Worm (Caenorhabditis elegans): Measurements from ENCODE around the gene mlc-1.

The mlc-1 gene

DNA sequence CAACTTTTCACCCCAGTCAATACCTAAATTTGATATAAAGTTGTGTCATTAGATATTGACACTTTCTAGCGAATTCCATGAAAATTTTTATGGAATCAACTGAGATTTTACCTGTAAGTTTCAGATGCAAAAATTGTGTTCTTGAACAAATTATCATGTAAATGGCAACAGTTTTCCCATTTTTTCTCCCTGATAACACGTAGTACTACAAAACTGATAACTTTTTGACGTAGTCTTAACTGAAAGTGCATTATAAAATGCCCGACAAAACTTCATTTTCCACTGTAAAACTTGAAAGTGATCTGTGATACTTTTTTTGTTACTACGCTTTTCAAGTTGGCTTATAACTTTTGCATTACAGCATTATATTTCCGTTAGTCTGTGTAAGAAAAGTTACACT is 19.7 kb downstream of the mlc-1 start:
- TF ChIP-seq daf-16 (GFP tag; optimal IDR thresholded peaks at IDR 0.05), result no peak
- TF ChIP-seq daf-16 (tag; optimal IDR thresholded peaks at IDR 0.05), result peak; percentile 4
- TF ChIP-seq pqm-1 (tag; optimal IDR thresholded peaks at IDR 0.05), result peak; percentile 59
- TF ChIP-seq nhr-237 (tag; optimal IDR thresholded peaks at IDR 0.05), result no peak
- peak in 1 of 2 experiments; percentile 27 for TF ChIP-seq unc-62 (GFP tag; optimal IDR thresholded peaks at IDR 0.05 in 1 of 2)
- TF ChIP-seq unc-62 (tag; optimal IDR thresholded peaks at IDR 0.05), result no peak
- peak; percentile 98 for TF ChIP-seq aha-1 (tag)
- peak; percentile 36 for TF ChIP-seq nhr-28 (tag; optimal IDR thresholded peaks at IDR 0.05)

DNA sequence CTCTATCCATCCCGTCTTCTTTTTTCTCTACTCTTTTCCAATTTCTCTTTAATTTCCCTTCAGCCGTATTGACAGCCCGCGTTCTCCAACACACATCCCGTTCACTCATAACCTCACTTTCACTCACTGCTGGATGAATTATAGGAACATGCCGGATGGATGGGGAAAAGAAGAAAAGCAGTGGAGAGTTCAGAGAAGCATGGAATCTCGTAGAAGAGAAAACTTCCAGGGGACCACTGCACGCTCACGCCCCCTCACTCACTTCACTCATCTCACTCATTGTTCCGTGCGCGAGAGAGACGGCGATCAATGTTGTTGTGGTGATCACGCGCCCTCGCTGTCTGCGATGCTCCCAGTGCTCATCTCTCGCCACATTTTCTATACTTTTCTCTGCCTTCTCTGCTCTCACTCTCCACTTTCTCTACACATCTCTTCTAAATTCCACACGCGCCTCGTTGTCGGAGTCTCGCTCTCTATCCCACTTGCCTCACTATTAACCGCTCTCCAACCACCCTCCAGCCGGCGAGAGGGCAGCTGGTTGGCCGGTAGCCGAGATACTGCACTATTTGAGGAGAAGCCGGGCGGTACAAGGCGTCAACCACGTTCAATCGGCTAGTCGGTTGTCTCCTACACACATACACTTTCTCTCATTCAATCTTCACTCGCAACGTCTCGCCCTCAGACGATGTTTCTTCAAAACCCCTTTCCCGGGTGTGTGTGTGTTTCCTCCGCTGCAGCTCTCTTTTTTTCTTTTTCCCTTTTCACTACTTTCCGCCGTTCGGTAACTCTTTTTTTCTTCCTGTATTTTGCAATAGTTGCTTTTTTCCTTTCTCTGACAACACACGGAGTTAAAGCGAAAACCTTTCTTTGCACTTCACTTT is 20.9 kb downstream of the mlc-1 start:
- 0 out of 2 replicates have a peak, but pooled peaks have one; percentile 16 for TF ChIP-seq Y105C5A.15 (GFP tag; IDR thresholded peaks at IDR 0.05)
- peak; percentile 93 for TF ChIP-seq hmg-1.1 (GFP tag; IDR thresholded peaks at IDR 0.05)
- TF ChIP-seq snpc-4 (tag; optimal IDR thresholded peaks at IDR 0.05), result no peak
- TF ChIP-seq nhr-237 (tag; optimal IDR thresholded peaks at IDR 0.05), result no peak
- no peak for TF ChIP-seq ceh-44 (GFP tag; IDR thresholded peaks at IDR 0.05)
- TF ChIP-seq mdl-1 (tag; optimal IDR thresholded peaks at IDR 0.05), result peak; percentile 80 to 90
- peak; percentile 83 for TF ChIP-seq ces-1 (GFP tag; optimal IDR thresholded peaks at IDR 0.05)
- TF ChIP-seq zag-1 (tag; optimal IDR thresholded peaks at IDR 0.05), result peak; percentile 14
- peak; percentile 92 for TF ChIP-seq egl-43 (GFP tag; IDR thresholded peaks at IDR 0.05)
- TF ChIP-seq spr-1 (tag; optimal IDR thresholded peaks at IDR 0.05), result peak; percentile 86
- TF ChIP-seq ctbp-1 (GFP tag; IDR thresholded peaks at IDR 0.05), result peak; percentile 92
- no peak for TF ChIP-seq ZK546.5 (tag; optimal IDR thresholded peaks at IDR 0.05)
- peak; percentile 58 for TF ChIP-seq ztf-7 (tag; optimal IDR thresholded peaks at IDR 0.05)
- peak; percentile 58 for TF ChIP-seq ama-1 (optimal IDR thresholded peaks at IDR 0.05)
- TF ChIP-seq madf-9 (GFP tag; conservative IDR thresholded peaks at IDR 0.05), result no peak; the same call in 1 of the 2 replicates
- peak; percentile 62 for TF ChIP-seq T20F7.1 (GFP tag; optimal IDR thresholded peaks at IDR 0.05)
- TF ChIP-seq ceh-32 (tag; optimal IDR thresholded peaks at IDR 0.05; ENCODE audit: poor library complexity), result peak; percentile 81
- no peak for TF ChIP-seq zip-11 (GFP tag; IDR thresholded peaks at IDR 0.05)
- no peak for TF ChIP-seq daf-8 (GFP tag; IDR thresholded peaks at IDR 0.05)
- TF ChIP-seq ceh-82 (tag; optimal IDR thresholded peaks at IDR 0.05), result no peak
- TF ChIP-seq tra-1 (GFP tag; IDR thresholded peaks at IDR 0.05), result peak; percentile 79; the same call in 1 of the 2 replicates
- no peak for TF ChIP-seq lin-15B (tag; optimal IDR thresholded peaks at IDR 0.05)
- peak; percentile 67 to 82 for TF ChIP-seq lsy-2 (tag; optimal IDR thresholded peaks at IDR 0.05)
- no peak; the same call in 1 of the 2 replicates for TF ChIP-seq daf-19 (GFP tag; conservative IDR thresholded peaks at IDR 0.05)
- TF ChIP-seq nhr-25 (tag; optimal IDR thresholded peaks at IDR 0.05; ENCODE audit: borderline replicate concordance, insufficient read depth), result no peak
- TF ChIP-seq unc-130 (GFP tag; optimal IDR thresholded peaks at IDR 0.05), result no peak
- TF ChIP-seq sdz-12 (GFP tag; optimal IDR thresholded peaks at IDR 0.05), result no peak
- TF ChIP-seq dmd-6 (GFP tag; IDR thresholded peaks at IDR 0.05), result peak; percentile 90
- TF ChIP-seq rbr-2 (tag; optimal IDR thresholded peaks at IDR 0.05), result peak; percentile 93
- peak in 1 of 2 experiments; percentile 91 for TF ChIP-seq unc-62 (GFP tag; optimal IDR thresholded peaks at IDR 0.05 in 1 of 2)
- no peak for TF ChIP-seq unc-62 (tag; optimal IDR thresholded peaks at IDR 0.05)
- no peak for TF ChIP-seq lin-29 (GFP tag; IDR thresholded peaks at IDR 0.05)
- no peak for TF ChIP-seq unc-39 (tag; optimal IDR thresholded peaks at IDR 0.05)
- no peak for TF ChIP-seq nhr-77 (tag; optimal IDR thresholded peaks at IDR 0.05)
- no peak for TF ChIP-seq cey-2 (tag; optimal IDR thresholded peaks at IDR 0.05; ENCODE audit: borderline replicate concordance, insufficient read depth)
- peak; percentile 83 for TF ChIP-seq gei-8 (GFP tag; optimal IDR thresholded peaks at IDR 0.05)
- no peak for TF ChIP-seq fos-1 (tag; optimal IDR thresholded peaks at IDR 0.05)
- TF ChIP-seq madf-5 (GFP tag; IDR thresholded peaks at IDR 0.05), result 0 out of 4 replicates have a peak, but pooled peaks of 1 of the 2 experiments have one; percentile 6
- TF ChIP-seq ztf-11 (tag; optimal IDR thresholded peaks at IDR 0.05), result no peak
- peak; percentile 92 for TF ChIP-seq nhr-48 (tag; optimal IDR thresholded peaks at IDR 0.05)
- TF ChIP-seq arid-1 (GFP tag; conservative IDR thresholded peaks at IDR 0.05), result 0 out of 2 replicates have a peak, but pooled peaks have one; percentile 10
- TF ChIP-seq nhr-41 (GFP tag; IDR thresholded peaks at IDR 0.05), result no peak; the same call in 1 of the 2 replicates
- TF ChIP-seq lin-39 (tag; optimal IDR thresholded peaks at IDR 0.05), result no peak

Measured in whole organism, L4 larva.